Worm (Caenorhabditis elegans): ENCODE measurements around the gene mxl-3.

mxl-3 gene

ce11 chrX:13349230-13350122, 1.1 kb downstream of the mxl-3 start (continued):
- TF ChIP-seq ceh-91 (GFP tag; IDR thresholded peaks at IDR 0.05) (no peak), hrde-1 (tag; optimal IDR thresholded peaks at IDR 0.05; ENCODE audit: borderline replicate concordance) (no peak), ztf-28 (GFP tag; IDR thresholded peaks at IDR 0.05) (no peak), bed-2 (GFP tag; IDR thresholded peaks at IDR 0.05) (no peak), egl-44 (GFP tag; IDR thresholded peaks at IDR 0.05) (no peak), xnd-1 (tag; optimal IDR thresholded peaks at IDR 0.05) (no peak), let-607 (tag; optimal IDR thresholded peaks at IDR 0.05) (peak in 1 of 2 experiments; percentile 63), tlf-1 (GFP tag; optimal IDR thresholded peaks at IDR 0.05) (peak; percentile 39), ekl-4 (GFP tag; IDR thresholded peaks at IDR 0.05) (peak; percentile 28; the same call in 1 of the 2 replicates), sptf-2 (GFP tag; optimal IDR thresholded peaks at IDR 0.05) (no peak), ceh-27 (GFP tag; optimal IDR thresholded peaks at IDR 0.05) (no peak), attf-3 (GFP tag; conservative IDR thresholded peaks at IDR 0.05) (no peak), hlh-12 (tag; optimal IDR thresholded peaks at IDR 0.05) (no peak), atf-7 (tag; optimal IDR thresholded peaks at IDR 0.05) (peak; percentile 39), sea-2 (GFP tag; IDR thresholded peaks at IDR 0.05) (no peak), F22D6.2 (tag; optimal IDR thresholded peaks at IDR 0.05) (peak; percentile 62), snpc-3.4 (tag; optimal IDR thresholded peaks at IDR 0.05) (no peak), B0336.3 (GFP tag; IDR thresholded peaks at IDR 0.05) (no peak; the same call in 1 of the 2 replicates), tbp1 (GFP tag; optimal IDR thresholded peaks at IDR 0.05) (no peak), gei-17 (GFP tag; optimal IDR thresholded peaks at IDR 0.05) (peak; percentile 67), snpc-4 (GFP tag; optimal IDR thresholded peaks at IDR 0.05) (no peak), snpc-4 (tag; optimal IDR thresholded peaks at IDR 0.05) (no peak), nfya-1 (tag; optimal IDR thresholded peaks at IDR 0.05; ENCODE audit: borderline replicate concordance, insufficient read depth) (no peak), F55B11.4 (tag; optimal IDR thresholded peaks at IDR 0.05; ENCODE audit: borderline replicate concordance, insufficient read depth) (no peak), pbrm-1 (GFP tag; IDR thresholded peaks at IDR 0.05) (no peak), F23B12.7 (tag; optimal IDR thresholded peaks at IDR 0.05; ENCODE audit: insufficient read depth) (no peak), K12H6.12 (tag; optimal IDR thresholded peaks at IDR 0.05) (no peak), rpc-1 (optimal IDR thresholded peaks at IDR 0.05) (no peak), rpc-1 (tag; optimal IDR thresholded peaks at IDR 0.05) (no peak), cebp-1 (GFP tag; IDR thresholded peaks at IDR 0.05) (no peak), cebp-1 (tag; optimal IDR thresholded peaks at IDR 0.05) (peak; percentile 67), Y56A3A.18 (GFP tag; IDR thresholded peaks at IDR 0.05) (peak; percentile 44), F10E7.11 (tag; optimal IDR thresholded peaks at IDR 0.05) (no peak), B0261.1 (tag; optimal IDR thresholded peaks at IDR 0.05) (peak; percentile 18), pha-4 (tag; optimal IDR thresholded peaks at IDR 0.05) (no peak), egl-18 (GFP tag; IDR thresholded peaks at IDR 0.05) (no peak), D2030.7 (GFP tag; IDR thresholded peaks at IDR 0.05) (no peak), T07F8.4 (tag; optimal IDR thresholded peaks at IDR 0.05) (no peak), mxl-1 (tag; optimal IDR thresholded peaks at IDR 0.05) (no peak), Y53G8AR.9 (GFP tag; conservative IDR thresholded peaks at IDR 0.05) (peak; percentile 80)

Data from whole organism, young adult.